Fruit fly (Drosophila melanogaster): ENCODE data around the gene Usp47.

- no peak for TF ChIP-seq ranshi (GFP tag; IDR thresholded peaks at IDR 0.05)
- TF ChIP-seq CoRest (tag; optimal IDR thresholded peaks at IDR 0.05), result peak; percentile 62
- TF ChIP-seq pros (GFP tag; optimal IDR thresholded peaks at IDR 0.05), result no peak
- peak; percentile 97 for TF ChIP-seq CTCF (GFP tag; optimal IDR thresholded peaks at IDR 0.05)
- TF ChIP-seq Taf1 (GFP tag; IDR thresholded peaks at IDR 0.05), result no peak
- no peak for TF ChIP-seq pb (GFP tag; optimal IDR thresholded peaks at IDR 0.05)
- TF ChIP-seq br (optimal IDR thresholded peaks at IDR 0.05), result no peak
- TF ChIP-seq CG34224 (GFP tag; IDR thresholded peaks at IDR 0.05; ENCODE audit: partially characterized antibody), result no peak
- no peak for TF ChIP-seq chn (GFP tag; optimal IDR thresholded peaks at IDR 0.05)
- no peak for TF ChIP-seq cas (GFP tag; IDR thresholded peaks at IDR 0.05)
- TF ChIP-seq CG5245 (GFP tag; optimal IDR thresholded peaks at IDR 0.05), result no peak
These were observed 3.0 kb upstream of the Usp47 start for dm6 chr3L:5749616-5750336.

All from whole organism, embryonic.